Fruit fly (Drosophila melanogaster) whole organism, embryonic: ENCODE data around the gene ver.

Experiments
- ATbp ChIP-seq: fragments of 200-800 bp; sonication (Bioruptor generic); optimal IDR thresholded peaks from 2 replicates; lab custom pipeline; 2017; ENCODE audit warnings: missing biosample characterization, mild to moderate bottlenecking, missing genetic modification characterization, missing genetic modification reagents
- Ada2b ChIP-seq: fragments of 200-800 bp; sonication (Bioruptor generic); IDR thresholded peaks from 2 replicates; pipeline ENCODE4 v1.3.6; 2022; ENCODE audit warnings: missing biosample characterization, missing genetic modification characterization
- CG1024 ChIP-seq: fragments of 200-800 bp; sonication (Bioruptor generic); IDR thresholded peaks from 2 replicates; pipeline ENCODE4 v1.3.6; 2022; ENCODE audit warnings: missing biosample characterization, missing genetic modification characterization
- CG10462 ChIP-seq: fragments of 200-800 bp; sonication (Bioruptor generic); optimal IDR thresholded peaks from 2 replicates; lab custom pipeline; 2016; ENCODE audit warnings: missing biosample characterization, missing genetic modification characterization
- CG10654 ChIP-seq: fragments of 200-800 bp; sonication (Bioruptor generic); optimal IDR thresholded peaks from 2 replicates; lab custom pipeline; 2016; ENCODE audit warnings: missing biosample characterization, missing genetic modification characterization
- CG11398 ChIP-seq: fragments of 200-800 bp; sonication (Bioruptor generic); optimal IDR thresholded peaks from 2 replicates; lab custom pipeline; 2016; ENCODE audit warnings: missing biosample characterization, missing genetic modification characterization
- CG11723 ChIP-seq: fragments of 200-800 bp; sonication (Bioruptor generic); optimal IDR thresholded peaks from 2 replicates; lab custom pipeline; 2017; ENCODE audit warnings: missing biosample characterization, mild to moderate bottlenecking, missing genetic modification characterization
- CG12744 ChIP-seq: fragments of 200-800 bp; sonication (Bioruptor generic); optimal IDR thresholded peaks from 2 replicates; lab custom pipeline; 2016; ENCODE audit warnings: missing biosample characterization, missing genetic modification characterization
- CG13287 ChIP-seq: fragments of 200-800 bp; sonication (Bioruptor generic); IDR thresholded peaks from 2 replicates; pipeline ENCODE4 v1.3.6; 2022; ENCODE audit warnings: missing biosample characterization, missing genetic modification characterization; ENCODE audit not compliant: partially characterized antibody
- CG14667 ChIP-seq: fragments of 200-800 bp; sonication (Bioruptor generic); IDR thresholded peaks from 2 replicates; pipeline ENCODE4 v1.3.6; 2022; ENCODE audit warnings: missing biosample characterization, missing genetic modification characterization
- CG1603 ChIP-seq: fragments of 200-800 bp; sonication (Bioruptor generic); optimal IDR thresholded peaks from 2 replicates; lab custom pipeline; 2019; ENCODE audit warnings: missing biosample characterization, mild to moderate bottlenecking, missing genetic modification characterization, moderate library complexity
- CG17361 ChIP-seq: fragments of 200-800 bp; sonication (Bioruptor generic); IDR thresholded peaks from 3 replicates; pipeline ENCODE4 v1.3.6; 2022; ENCODE audit warnings: missing biosample characterization, missing genetic modification characterization
- CG2678 ChIP-seq: fragments of 200-800 bp; sonication (Bioruptor generic); optimal IDR thresholded peaks from 3 replicates; lab custom pipeline; 2019; ENCODE audit warnings: missing biosample characterization, mild to moderate bottlenecking, missing genetic modification characterization, moderate library complexity
- CG3726 ChIP-seq: fragments of 200-800 bp; sonication (Bioruptor generic); IDR thresholded peaks from 3 replicates; pipeline ENCODE4, ENCODE4 v1.3.6; 2022; ENCODE audit warnings: missing biosample characterization, missing genetic modification characterization
- CG3838 ChIP-seq: fragments of 200-800 bp; sonication (Bioruptor generic); optimal IDR thresholded peaks from 3 replicates; lab custom pipeline; 2016; ENCODE audit warnings: missing biosample characterization, missing genetic modification characterization
- CG4282 ChIP-seq: fragments of 200-800 bp; sonication (Bioruptor generic); optimal IDR thresholded peaks from 2 replicates; lab custom pipeline; 2016; ENCODE audit warnings: missing biosample characterization, missing genetic modification characterization
- CG6689 ChIP-seq: fragments of 200-800 bp; sonication (Bioruptor generic); IDR thresholded peaks from 2 replicates; pipeline ENCODE4 v1.3.6; 2022; ENCODE audit warnings: missing biosample characterization, missing genetic modification characterization
- CG8924 ChIP-seq: fragments of 200-800 bp; optimal IDR thresholded peaks from 3 replicates; lab custom pipeline; 2019; ENCODE audit warnings: missing biosample characterization, mild to moderate bottlenecking, missing genetic modification characterization, moderate library complexity
- Dad ChIP-seq: fragments of 200-800 bp; sonication (Bioruptor generic); optimal IDR thresholded peaks from 3 replicates; lab custom pipeline; 2016; ENCODE audit warnings: missing biosample characterization, missing genetic modification characterization
- Drgx ChIP-seq: fragments of 200-800 bp; sonication (Bioruptor generic); IDR thresholded peaks from 2 replicates; pipeline ENCODE4 v1.3.6; 2022; ENCODE audit warnings: missing biosample characterization, missing genetic modification characterization
- Ets65A ChIP-seq: fragments of 200-800 bp; sonication (Bioruptor generic); peaks from one replicate; lab custom pipeline; 2016; ENCODE audit warnings: missing biosample characterization, missing genetic modification characterization
- Gsc ChIP-seq: fragments of 200-800 bp; sonication (Bioruptor generic); IDR thresholded peaks from 2 replicates; pipeline ENCODE4 v1.3.6; 2022; ENCODE audit warnings: missing biosample characterization, missing genetic modification characterization
- Hand ChIP-seq: fragments of 200-800 bp; sonication (Bioruptor generic); optimal IDR thresholded peaks from 2 replicates; lab custom pipeline; 2017; ENCODE audit warnings: mild to moderate bottlenecking, missing biosample characterization, missing genetic modification reagents, missing genetic modification characterization
- Hsf ChIP-seq: fragments of 200-800 bp; sonication (Bioruptor generic); optimal IDR thresholded peaks from 3 replicates; lab custom pipeline; 2016; ENCODE audit warnings: missing biosample characterization, missing genetic modification characterization
- NC2α ChIP-seq: fragments of 200-800 bp; sonication (Bioruptor generic); optimal IDR thresholded peaks from 2 replicates; lab custom pipeline; 2016; ENCODE audit warnings: missing biosample characterization, missing genetic modification characterization
- PHDP ChIP-seq: fragments of 200-800 bp; sonication (Bioruptor generic); optimal IDR thresholded peaks from 3 replicates; lab custom pipeline; 2018; ENCODE audit warnings: missing biosample characterization, mild to moderate bottlenecking, missing genetic modification characterization, moderate library complexity
- Ptx1 ChIP-seq: fragments of 200-800 bp; sonication (Bioruptor generic); IDR thresholded peaks from 2 replicates; pipeline ENCODE4 v1.3.6; 2022; ENCODE audit warnings: missing biosample characterization, missing genetic modification characterization
- Rfx ChIP-seq: fragments of 200-800 bp; sonication (Bioruptor generic); IDR thresholded peaks from 2 replicates; pipeline ENCODE4 v1.3.6; 2022; ENCODE audit warnings: missing biosample characterization, missing genetic modification characterization
- Sox102F ChIP-seq: fragments of 200-800 bp; sonication (Bioruptor generic); optimal IDR thresholded peaks from 2 replicates; lab custom pipeline; 2018; ENCODE audit warnings: missing biosample characterization, mild to moderate bottlenecking, missing genetic modification characterization, moderate library complexity
- Xbp1 ChIP-seq: fragments of 200-800 bp; sonication (Bioruptor generic); optimal IDR thresholded peaks from 3 replicates; lab custom pipeline; 2016; ENCODE audit warnings: missing biosample characterization, mild to moderate bottlenecking, missing genetic modification characterization
- ara ChIP-seq: fragments of 200-800 bp; sonication (Bioruptor generic); IDR thresholded peaks from 2 replicates; pipeline ENCODE4 v1.3.6; 2022; ENCODE audit warnings: missing biosample characterization, missing genetic modification characterization
- ase ChIP-seq: fragments of 200-800 bp; sonication (Bioruptor generic); IDR thresholded peaks from 3 replicates; pipeline ENCODE4 v1.3.6; 2022; ENCODE audit warnings: missing biosample characterization, missing genetic modification characterization
- cas ChIP-seq: fragments of 200-800 bp; sonication (Bioruptor generic); IDR thresholded peaks from 2 replicates; pipeline ENCODE4 v1.3.6; 2022; ENCODE audit warnings: missing biosample characterization, missing genetic modification characterization
- chinmo ChIP-seq: fragments of 200-800 bp; sonication (Bioruptor generic); IDR thresholded peaks from 4 replicates; pipeline ENCODE4 v1.3.6; 2022; ENCODE audit warnings: missing biosample characterization, missing genetic modification characterization; ENCODE audit not compliant: partially characterized antibody
- cwo ChIP-seq: fragments of 200-800 bp; sonication (Bioruptor generic); optimal IDR thresholded peaks from 3 replicates; lab custom pipeline; 2017; ENCODE audit warnings: missing biosample characterization, missing genetic modification characterization, mild to moderate bottlenecking, moderate library complexity, missing genetic modification reagents
- da ChIP-seq: fragments of 200-800 bp; sonication (Bioruptor generic); optimal IDR thresholded peaks from 2 replicates; lab custom pipeline; 2016; ENCODE audit warnings: missing biosample characterization, missing genetic modification characterization
- dimm ChIP-seq: fragments of 200-800 bp; sonication (Bioruptor generic); IDR thresholded peaks from 2 replicates; pipeline ENCODE4 v1.3.6; 2022; ENCODE audit warnings: missing biosample characterization, missing genetic modification characterization
- dmrt99B ChIP-seq: fragments of 200-800 bp; sonication (Bioruptor generic); optimal IDR thresholded peaks from 2 replicates; lab custom pipeline; 2018; ENCODE audit warnings: missing biosample characterization, mild to moderate bottlenecking, missing genetic modification characterization, moderate library complexity
- dpn ChIP-seq, 2 experiments: fragments of 200-800 bp; sonication (Bioruptor generic); optimal IDR thresholded peaks; 3 replicates each; lab custom pipeline; 2016; ENCODE audit warnings: missing biosample characterization in 2 of 2, missing genetic modification characterization in 2 of 2
- emc ChIP-seq: fragments of 200-800 bp; sonication (Bioruptor generic); optimal IDR thresholded peaks from 2 replicates; lab custom pipeline; 2016; ENCODE audit warnings: missing biosample characterization, missing genetic modification characterization
- en ChIP-seq: fragments of 200-800 bp; sonication (Bioruptor generic); optimal IDR thresholded peaks from 2 replicates; lab custom pipeline; 2016; ENCODE audit warnings: missing biosample characterization, missing genetic modification characterization
- exex ChIP-seq: fragments of 200-800 bp; sonication (Bioruptor generic); optimal IDR thresholded peaks from 4 replicates; lab custom pipeline; 2018; ENCODE audit warnings: missing biosample characterization, mild to moderate bottlenecking, missing genetic modification characterization, moderate library complexity
- gfzf ChIP-seq: fragments of 200-800 bp; sonication (Bioruptor generic); optimal IDR thresholded peaks from 2 replicates; lab custom pipeline; 2016; ENCODE audit warnings: missing biosample characterization, mild to moderate bottlenecking, missing genetic modification characterization, moderate library complexity
- gsb ChIP-seq: fragments of 200-800 bp; sonication (Bioruptor generic); IDR thresholded peaks from 2 replicates; pipeline ENCODE4 v1.3.6; 2022; ENCODE audit warnings: missing biosample characterization, missing genetic modification characterization
- nom ChIP-seq: fragments of 200-800 bp; sonication (Bioruptor generic); optimal IDR thresholded peaks from 2 replicates; lab custom pipeline; 2017; ENCODE audit warnings: missing biosample characterization, missing genetic modification characterization, mild to moderate bottlenecking, moderate library complexity, missing genetic modification reagents
- oc ChIP-seq: fragments of 200-800 bp; sonication (Bioruptor generic); optimal IDR thresholded peaks from 2 replicates; lab custom pipeline; 2018; ENCODE audit warnings: missing biosample characterization, mild to moderate bottlenecking, missing genetic modification characterization, moderate library complexity
- psq ChIP-seq: fragments of 200-800 bp; sonication (Bioruptor generic); optimal IDR thresholded peaks from 2 replicates; lab custom pipeline; 2017; ENCODE audit warnings: missing biosample characterization, missing genetic modification characterization
- sr ChIP-seq: fragments of 200-800 bp; sonication (Bioruptor generic); IDR thresholded peaks from 3 replicates; pipeline ENCODE4 v1.3.6; 2022; ENCODE audit warnings: missing biosample characterization, missing genetic modification characterization
- stwl ChIP-seq: fragments of 200-800 bp; sonication (Bioruptor generic); optimal IDR thresholded peaks from 3 replicates; lab custom pipeline; 2018; ENCODE audit warnings: missing biosample characterization, mild to moderate bottlenecking, missing genetic modification characterization, moderate library complexity
- twi ChIP-seq: fragments of 200-800 bp; optimal IDR thresholded peaks from 2 replicates; lab custom pipeline; 2019; ENCODE audit warnings: missing biosample characterization, mild to moderate bottlenecking, missing genetic modification characterization, moderate library complexity
- zen ChIP-seq: fragments of 200-800 bp; sonication (Bioruptor generic); optimal IDR thresholded peaks from 3 replicates; lab custom pipeline; 2018; ENCODE audit warnings: missing biosample characterization, mild to moderate bottlenecking, missing genetic modification characterization, moderate library complexity
- zen2 ChIP-seq: fragments of 200-800 bp; sonication (Bioruptor generic); IDR thresholded peaks from 3 replicates; pipeline ENCODE4 v1.3.6; 2022; ENCODE audit warnings: missing biosample characterization, missing genetic modification characterization; ENCODE audit not compliant: partially characterized antibody

ver gene

DNA sequence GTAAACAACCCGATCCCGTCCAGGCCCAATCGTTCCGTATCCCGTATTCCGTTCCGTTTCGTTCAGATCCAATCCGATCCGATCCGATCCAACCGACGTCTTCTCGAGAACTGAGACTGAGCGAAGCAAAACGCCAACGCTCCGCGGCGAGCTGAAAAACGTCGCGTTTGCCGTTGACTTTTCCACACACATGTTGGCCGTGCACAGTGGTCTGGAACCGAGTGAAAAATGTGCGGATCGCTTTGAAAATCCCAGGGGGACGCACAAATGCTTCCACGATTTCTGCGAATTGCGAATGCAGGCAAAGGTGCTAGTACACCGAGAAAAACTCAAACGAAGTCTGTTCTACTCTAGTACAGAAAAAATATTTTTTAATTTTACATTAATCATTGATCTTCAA, 38.8 kb upstream of the ver start, which contains the start of gene CG10663 (continued):
- TF ChIP-seq emc (no peak), CG3726 (GFP tag; lab: Robert Waterston, UW) (no peak), Sox102F (GFP tag; lab: Kevin White, UChicago) (no peak), gfzf (GFP tag; lab: Kevin White, UChicago) (no peak), CG1024 (GFP tag; lab: Robert Waterston, UW) (0 out of 2 replicates have a peak, but pooled peaks have one; percentile 16), Ptx1 (GFP tag; lab: Robert Waterston, UW) (no peak), CG11398 (GFP tag; lab: Kevin White, UChicago) (no peak), nom (GFP tag; lab: Kevin White, UChicago) (no peak), psq (no peak), sr (GFP tag; lab: Robert Waterston, UW) (peak; percentile 90; the same call in 2 of the 3 replicates), Ets65A (GFP tag; lab: Kevin White, UChicago) (no peak), CG10654 (GFP tag; lab: Kevin White, UChicago) (no peak), Gsc (no peak), CG13287 (GFP tag; lab: Robert Waterston, UW) (peak; percentile 57), CG14667 (no peak), ase (no peak), ATbp (GFP tag; lab: Kevin White, UChicago) (no peak), cwo (GFP tag; lab: Kevin White, UChicago) (no peak), Dad (GFP tag; lab: Kevin White, UChicago) (peak; percentile 5), CG17361 (GFP tag; lab: Robert Waterston, UW) (no peak), oc (tag; lab: Kevin White, UChicago) (no peak), CG1603 (tag; lab: Kevin White, UChicago) (peak; percentile 36), chinmo (GFP tag; lab: Robert Waterston, UW) (no peak), ara (GFP tag; lab: Robert Waterston, UW) (peak; percentile 38; the same call in 1 of the 2 replicates), twi (peak; percentile 96), CG12744 (no peak), NC2α (GFP tag; lab: Kevin White, UChicago) (no peak), CG2678 (tag; lab: Kevin White, UChicago) (peak; percentile 9), CG6689 (peak; percentile 14; the same call in 1 of the 2 replicates), CG10462 (GFP tag; lab: Kevin White, UChicago) (no peak), PHDP (tag; lab: Kevin White, UChicago) (no peak), Hand (GFP tag; lab: Kevin White, UChicago) (no peak), Xbp1 (GFP tag; lab: Kevin White, UChicago) (peak; percentile 1), da (no peak), stwl (tag; lab: Kevin White, UChicago) (no peak), CG4282 (peak; percentile 83), exex (tag; lab: Kevin White, UChicago) (no peak), Ada2b (GFP tag; lab: Robert Waterston, UW) (peak; percentile 28), dmrt99B (peak; percentile 18), cas (GFP tag; lab: Robert Waterston, UW) (no peak), CG8924 (no peak), gsb (GFP tag; lab: Robert Waterston, UW) (no peak), dpn (GFP tag; optimal IDR thresholded peaks at IDR 0.05; lab: Kevin White, UChicago) (no peak), CG11723 (GFP tag; lab: Kevin White, UChicago) (peak; percentile 33), CG3838 (GFP tag; lab: Kevin White, UChicago) (no peak), Drgx (peak; percentile 15; the same call in 1 of the 2 replicates), dimm (no peak), Hsf (GFP tag; lab: Kevin White, UChicago) (no peak), zen (tag; lab: Kevin White, UChicago) (no peak), en (GFP tag; lab: Kevin White, UChicago) (no peak), zen2 (GFP tag; lab: Robert Waterston, UW) (0 out of 3 replicates have a peak, but pooled peaks have one; percentile 23), Rfx (GFP tag; lab: Robert Waterston, UW) (peak; percentile 45; the same call in 1 of the 2 replicates)
